Fruit fly (Drosophila melanogaster) whole organism, prepupa: Measurements from ENCODE around the gene Ama.
A peak's percentile ranks its signal among the peaks of the same experiment; 100 is the strongest.

Experiments
- Blimp-1 ChIP-seq: fragments of 200-800 bp; sonication (Bioruptor generic); optimal IDR thresholded peaks from 3 replicates; lab custom pipeline; 2017; ENCODE audit warnings: missing biosample characterization, missing genetic modification characterization, mild to moderate bottlenecking, moderate library complexity, missing genetic modification reagents
- CG10631 ChIP-seq: fragments of 200-800 bp; sonication (Bioruptor generic); optimal IDR thresholded peaks from 2 replicates; lab custom pipeline; 2016; ENCODE audit warnings: missing biosample characterization, missing genetic modification characterization
- CG10669 ChIP-seq: fragments of 200-800 bp; sonication (Bioruptor generic); optimal IDR thresholded peaks from 3 replicates; lab custom pipeline; 2018; ENCODE audit warnings: missing biosample characterization, mild to moderate bottlenecking, missing genetic modification characterization, moderate library complexity
- CG11294 ChIP-seq: fragments of 200-800 bp; sonication (Bioruptor generic); IDR thresholded peaks from 2 replicates; pipeline ENCODE4 v1.3.6; 2022; ENCODE audit warnings: missing biosample characterization, missing genetic modification characterization
- CG11762 ChIP-seq: fragments of 200-800 bp; sonication (Bioruptor generic); optimal IDR thresholded peaks from 3 replicates; lab custom pipeline; 2016; ENCODE audit warnings: missing biosample characterization, missing genetic modification characterization; ENCODE audit not compliant: insufficient read depth
- CG11902 ChIP-seq: fragments of 200-800 bp; sonication (Bioruptor generic); optimal IDR thresholded peaks from 3 replicates; lab custom pipeline; 2016; ENCODE audit warnings: missing biosample characterization, missing genetic modification characterization
- CG15336 ChIP-seq: fragments of 200-800 bp; sonication (Bioruptor generic); IDR thresholded peaks from 2 replicates; pipeline ENCODE4 v1.3.6; 2022; ENCODE audit warnings: missing biosample characterization, missing genetic modification characterization
- CG1621 ChIP-seq: fragments of 200-800 bp; sonication (Bioruptor generic); optimal IDR thresholded peaks from 3 replicates; lab custom pipeline; 2018; ENCODE audit warnings: missing biosample characterization, mild to moderate bottlenecking, missing genetic modification characterization
- CG3032 ChIP-seq: fragments of 200-800 bp; optimal IDR thresholded peaks from 2 replicates; lab custom pipeline; 2019; ENCODE audit warnings: missing biosample characterization, mild to moderate bottlenecking, missing genetic modification characterization, moderate library complexity
- CG31627 ChIP-seq: fragments of 200-800 bp; sonication (Bioruptor generic); optimal IDR thresholded peaks from 3 replicates; lab custom pipeline; 2016; ENCODE audit warnings: missing biosample characterization, missing genetic modification characterization
- CG32006 ChIP-seq: fragments of 200-800 bp; sonication (Bioruptor generic); optimal IDR thresholded peaks from 3 replicates; lab custom pipeline; 2017; ENCODE audit warnings: missing biosample characterization, mild to moderate bottlenecking, missing genetic modification characterization
- CG3919 ChIP-seq: fragments of 200-800 bp; sonication (Bioruptor generic); optimal IDR thresholded peaks from 3 replicates; lab custom pipeline; 2016; ENCODE audit warnings: missing biosample characterization, missing genetic modification characterization
- CG4318 ChIP-seq: fragments of 200-800 bp; sonication (Bioruptor generic); optimal IDR thresholded peaks from 3 replicates; lab custom pipeline; 2017; ENCODE audit warnings: missing biosample characterization, mild to moderate bottlenecking, missing genetic modification characterization
- CG6808 ChIP-seq: fragments of 200-800 bp; sonication (Bioruptor generic); optimal IDR thresholded peaks from 3 replicates; lab custom pipeline; 2017; ENCODE audit warnings: missing biosample characterization, missing genetic modification characterization, mild to moderate bottlenecking, moderate library complexity, missing genetic modification reagents
- CG8319 ChIP-seq: fragments of 200-800 bp; sonication (Bioruptor generic); optimal IDR thresholded peaks from 3 replicates; lab custom pipeline; 2016; ENCODE audit warnings: missing biosample characterization, missing genetic modification characterization
- Eip78C ChIP-seq: fragments of 200-800 bp; sonication (Bioruptor generic); peaks from one replicate; lab custom pipeline; 2016; ENCODE audit warnings: missing biosample characterization, missing genetic modification characterization
- Eip93F ChIP-seq: fragments of 200-800 bp; sonication (Bioruptor generic); optimal IDR thresholded peaks from 2 replicates; lab custom pipeline; 2016; ENCODE audit warnings: missing biosample characterization, mild to moderate bottlenecking, missing genetic modification characterization
- Ets21C ChIP-seq: fragments of 200-800 bp; sonication (Bioruptor generic); optimal IDR thresholded peaks from 3 replicates; lab custom pipeline; 2016; ENCODE audit warnings: missing biosample characterization, missing genetic modification characterization
- Ets96B ChIP-seq: fragments of 200-800 bp; optimal IDR thresholded peaks from 2 replicates; lab custom pipeline; 2019; ENCODE audit warnings: missing biosample characterization, mild to moderate bottlenecking, missing genetic modification characterization, moderate library complexity
- Hr4 ChIP-seq: fragments of 200-800 bp; sonication (Bioruptor generic); optimal IDR thresholded peaks from 3 replicates; lab custom pipeline; 2016; ENCODE audit warnings: missing biosample characterization, missing genetic modification characterization
- Lpt ChIP-seq: fragments of 200-800 bp; sonication (Bioruptor generic); optimal IDR thresholded peaks from 3 replicates; lab custom pipeline; 2016; ENCODE audit warnings: missing biosample characterization, missing genetic modification characterization
- Met ChIP-seq: fragments of 200-800 bp; sonication (Bioruptor generic); optimal IDR thresholded peaks from 3 replicates; lab custom pipeline; 2016; ENCODE audit warnings: missing biosample characterization, missing genetic modification characterization
- OdsH ChIP-seq: fragments of 200-800 bp; sonication (Bioruptor generic); optimal IDR thresholded peaks from 3 replicates; lab custom pipeline; 2016; ENCODE audit warnings: missing biosample characterization, missing genetic modification characterization
- Smox ChIP-seq: fragments of 200-800 bp; sonication (Bioruptor generic); optimal IDR thresholded peaks from 3 replicates; lab custom pipeline; 2016; ENCODE audit warnings: missing biosample characterization, missing genetic modification characterization
- Sox102F ChIP-seq: fragments of 200-800 bp; sonication (Bioruptor generic); optimal IDR thresholded peaks from 2 replicates; lab custom pipeline; 2016; ENCODE audit warnings: missing biosample characterization, mild to moderate bottlenecking, missing genetic modification characterization
- Sox14 ChIP-seq: fragments of 200-800 bp; sonication (Bioruptor generic); optimal IDR thresholded peaks from 3 replicates; lab custom pipeline; 2016; ENCODE audit warnings: missing biosample characterization, missing genetic modification characterization
- achi ChIP-seq: fragments of 200-800 bp; sonication (Bioruptor generic); optimal IDR thresholded peaks from 3 replicates; lab custom pipeline; 2016; ENCODE audit warnings: missing biosample characterization, missing genetic modification characterization
- acj6 ChIP-seq: fragments of 200-800 bp; sonication (Bioruptor generic); optimal IDR thresholded peaks from 3 replicates; lab custom pipeline; 2016; ENCODE audit warnings: missing biosample characterization, missing genetic modification characterization
- dac ChIP-seq: fragments of 200-800 bp; sonication (Bioruptor generic); optimal IDR thresholded peaks from 2 replicates; lab custom pipeline; 2017; ENCODE audit warnings: missing biosample characterization, mild to moderate bottlenecking, missing genetic modification characterization
- dsx ChIP-seq: fragments of 200-800 bp; optimal IDR thresholded peaks from 3 replicates; lab custom pipeline; 2019; ENCODE audit warnings: missing biosample characterization, mild to moderate bottlenecking, missing genetic modification characterization, moderate library complexity; ENCODE audit not compliant: poor library complexity, severe bottlenecking
- esn ChIP-seq: fragments of 200-800 bp; sonication (Bioruptor generic); optimal IDR thresholded peaks from 2 replicates; lab custom pipeline; 2016; ENCODE audit warnings: missing biosample characterization, mild to moderate bottlenecking, missing genetic modification characterization, moderate library complexity
- fd59A ChIP-seq: fragments of 200-800 bp; sonication (Bioruptor generic); optimal IDR thresholded peaks from 2 replicates; lab custom pipeline; 2017; ENCODE audit warnings: missing biosample characterization, mild to moderate bottlenecking, missing genetic modification characterization, missing genetic modification reagents
- fkh ChIP-seq: fragments of 200-800 bp; sonication (Bioruptor generic); optimal IDR thresholded peaks from 3 replicates; lab custom pipeline; 2017; ENCODE audit warnings: missing biosample characterization, mild to moderate bottlenecking, missing genetic modification characterization, moderate library complexity
- net ChIP-seq: fragments of 200-800 bp; sonication (Bioruptor generic); optimal IDR thresholded peaks from 3 replicates; lab custom pipeline; 2016; ENCODE audit warnings: missing biosample characterization, missing genetic modification characterization
- ss ChIP-seq, 2 experiments: fragments of 200-800 bp; sonication (Bioruptor generic); optimal IDR thresholded peaks; 2 replicates in 1 of 2; 3 replicates in 1 of 2; lab custom pipeline; 2017 to 2018; ENCODE audit warnings: mild to moderate bottlenecking in 2 of 2, missing biosample characterization in 2 of 2, missing genetic modification characterization in 2 of 2, moderate library complexity in 1 of 2
- svp ChIP-seq: fragments of 200-800 bp; sonication (Bioruptor generic); peaks from one replicate; lab custom pipeline; 2016; ENCODE audit warnings: missing biosample characterization, missing genetic modification characterization
- topi ChIP-seq: fragments of 200-800 bp; sonication (Bioruptor generic); optimal IDR thresholded peaks from 3 replicates; lab custom pipeline; 2016; ENCODE audit warnings: missing biosample characterization, missing genetic modification characterization

Ama gene

DNA sequence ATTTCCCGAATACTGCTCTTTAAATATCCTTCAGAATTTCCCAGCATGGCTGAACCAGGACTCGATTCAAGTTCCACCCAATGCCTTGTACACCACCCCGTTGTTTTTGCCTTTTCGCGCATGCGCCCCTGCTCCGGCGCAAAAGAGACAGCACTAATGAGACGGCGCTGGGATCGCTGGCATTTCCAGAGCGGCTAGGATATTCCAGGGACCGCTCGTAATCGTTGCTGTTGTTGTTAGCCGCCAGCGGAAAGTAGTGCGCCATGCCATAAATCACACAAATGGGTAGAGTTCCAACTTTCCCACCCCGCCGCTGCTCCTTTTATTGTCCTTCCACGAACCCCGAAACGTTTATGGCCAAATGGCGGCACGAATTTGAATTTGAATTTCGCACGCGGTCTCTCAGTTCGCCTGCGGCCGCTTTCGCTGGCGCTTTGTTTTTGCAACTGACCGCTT lies at the start of gene Ama:
Gene Ama, plus strand, starts transcription at position 406 of the 456 bp plus-strand sequence.
- no peak for TF ChIP-seq CG31627 (GFP tag; lab: Kevin White, UChicago)
- no peak for TF ChIP-seq dac (GFP tag; lab: Kevin White, UChicago)
- TF ChIP-seq achi (GFP tag; lab: Kevin White, UChicago): no peak
- TF ChIP-seq Blimp-1 (GFP tag; lab: Kevin White, UChicago): no peak
- TF ChIP-seq CG3032 (tag; lab: Kevin White, UChicago): no peak
- no peak for TF ChIP-seq fkh (GFP tag; lab: Kevin White, UChicago)
- TF ChIP-seq CG15336 (GFP tag; lab: Robert Waterston, UW): no peak
- TF ChIP-seq dsx (GFP tag; lab: Kevin White, UChicago): no peak
- no peak for TF ChIP-seq Hr4 (GFP tag; lab: Kevin White, UChicago)
- TF ChIP-seq CG11762 (GFP tag; lab: Kevin White, UChicago): no peak
- TF ChIP-seq CG4318: no peak
- no peak for TF ChIP-seq Ets21C
- TF ChIP-seq Lpt (GFP tag; lab: Kevin White, UChicago): no peak
- no peak for TF ChIP-seq acj6
- TF ChIP-seq Met: no peak
- no peak for TF ChIP-seq fd59A (GFP tag; lab: Kevin White, UChicago)

DNA sequence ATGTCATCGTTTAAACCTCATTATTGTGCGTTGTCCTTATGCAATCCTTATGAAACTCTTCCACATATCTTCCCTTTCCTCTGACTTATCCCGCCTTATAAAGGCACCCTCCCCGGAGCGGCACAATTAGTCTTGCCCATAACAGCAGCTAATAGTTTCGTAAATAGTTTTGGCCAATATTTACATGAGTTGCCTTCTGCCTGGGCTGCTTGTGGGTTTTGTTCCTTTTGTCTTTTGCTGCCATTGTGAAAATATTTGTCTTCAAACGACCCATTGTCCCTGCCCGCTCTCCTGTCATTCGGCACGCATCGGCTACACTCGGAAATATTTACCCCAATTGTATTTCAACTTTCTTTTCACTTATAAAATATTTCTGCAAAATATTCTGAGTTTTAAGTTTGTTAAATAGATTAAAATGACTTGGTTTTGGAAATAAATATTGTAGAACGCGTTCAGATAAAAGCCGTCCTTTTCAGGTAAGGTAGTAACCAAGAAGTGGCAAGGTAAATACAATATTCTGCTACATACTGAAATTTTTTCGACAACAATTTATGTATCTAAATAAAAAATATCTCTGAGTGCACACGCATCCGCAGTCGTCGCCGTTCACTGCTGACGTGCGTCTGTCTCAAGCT lies 38.7 kb upstream of the Ama start:
- no peak for TF ChIP-seq fd59A (GFP tag; lab: Kevin White, UChicago)
- TF ChIP-seq Eip78C (GFP tag; lab: Kevin White, UChicago): peak; percentile 27
- no peak for TF ChIP-seq topi (GFP tag; lab: Kevin White, UChicago)
- no peak for TF ChIP-seq Sox102F (GFP tag; lab: Kevin White, UChicago)
- TF ChIP-seq achi (GFP tag; lab: Kevin White, UChicago): peak; percentile 12
- TF ChIP-seq CG32006 (GFP tag; lab: Kevin White, UChicago): peak; percentile 37
- TF ChIP-seq CG31627 (GFP tag; lab: Kevin White, UChicago): no peak
- TF ChIP-seq CG1621 (tag; lab: Kevin White, UChicago): no peak
- peak; percentile 1 for TF ChIP-seq CG3919 (GFP tag; lab: Kevin White, UChicago)
- peak; percentile 37 for TF ChIP-seq fkh (GFP tag; lab: Kevin White, UChicago)
- TF ChIP-seq net (GFP tag; lab: Kevin White, UChicago): no peak
- no peak for TF ChIP-seq esn (GFP tag; lab: Kevin White, UChicago)
- no peak for TF ChIP-seq Smox (GFP tag; lab: Kevin White, UChicago)
- TF ChIP-seq Lpt (GFP tag; lab: Kevin White, UChicago): no peak
- TF ChIP-seq dac (GFP tag; lab: Kevin White, UChicago): no peak
- TF ChIP-seq svp (GFP tag; lab: Kevin White, UChicago): peak; percentile 58
- peak; percentile 16 for TF ChIP-seq CG10631 (GFP tag; lab: Kevin White, UChicago)
- TF ChIP-seq CG8319 (GFP tag; lab: Kevin White, UChicago): no peak
- TF ChIP-seq Sox14: no peak
- TF ChIP-seq Eip93F (GFP tag; lab: Kevin White, UChicago): no peak
- peak; percentile 4 for TF ChIP-seq CG6808
- TF ChIP-seq Hr4 (GFP tag; lab: Kevin White, UChicago): peak; percentile 21
- no peak for TF ChIP-seq CG11902 (GFP tag; lab: Kevin White, UChicago)
- peak; percentile 23 for TF ChIP-seq CG10669
- TF ChIP-seq CG11294 (GFP tag; lab: Robert Waterston, UW): no peak
- no peak for TF ChIP-seq Ets96B (tag; lab: Kevin White, UChicago)
- TF ChIP-seq OdsH (GFP tag; lab: Kevin White, UChicago): no peak

DNA sequence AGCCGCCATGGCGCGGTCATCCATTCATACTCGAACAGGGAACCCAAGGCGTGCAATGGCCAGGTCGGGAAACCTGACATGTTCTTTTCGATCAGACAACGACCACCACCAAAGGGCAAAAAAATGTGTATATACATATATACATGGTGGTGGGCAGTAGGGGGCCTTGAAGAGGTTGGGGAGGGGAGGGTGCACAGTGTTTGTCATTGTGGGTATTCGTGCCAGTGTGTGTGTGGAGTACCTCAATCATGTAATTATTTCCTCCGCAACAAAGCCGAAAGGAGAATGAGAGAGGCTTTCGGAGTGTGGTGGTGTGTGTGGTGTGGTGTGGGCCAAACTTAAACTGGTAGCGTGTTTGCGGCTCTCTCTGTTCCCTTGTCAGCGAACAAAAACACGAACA lies 36.3 kb upstream of the Ama start:
- peak in 1 of 2 experiments; percentile 62 for TF ChIP-seq ss (GFP tag; optimal IDR thresholded peaks at IDR 0.05; lab: Kevin White, UChicago)
- TF ChIP-seq Smox (GFP tag; lab: Kevin White, UChicago): no peak
